Worm (Caenorhabditis elegans): ENCODE data around the gene Y57G7A.1.

Y57G7A.1 gene

DNA sequence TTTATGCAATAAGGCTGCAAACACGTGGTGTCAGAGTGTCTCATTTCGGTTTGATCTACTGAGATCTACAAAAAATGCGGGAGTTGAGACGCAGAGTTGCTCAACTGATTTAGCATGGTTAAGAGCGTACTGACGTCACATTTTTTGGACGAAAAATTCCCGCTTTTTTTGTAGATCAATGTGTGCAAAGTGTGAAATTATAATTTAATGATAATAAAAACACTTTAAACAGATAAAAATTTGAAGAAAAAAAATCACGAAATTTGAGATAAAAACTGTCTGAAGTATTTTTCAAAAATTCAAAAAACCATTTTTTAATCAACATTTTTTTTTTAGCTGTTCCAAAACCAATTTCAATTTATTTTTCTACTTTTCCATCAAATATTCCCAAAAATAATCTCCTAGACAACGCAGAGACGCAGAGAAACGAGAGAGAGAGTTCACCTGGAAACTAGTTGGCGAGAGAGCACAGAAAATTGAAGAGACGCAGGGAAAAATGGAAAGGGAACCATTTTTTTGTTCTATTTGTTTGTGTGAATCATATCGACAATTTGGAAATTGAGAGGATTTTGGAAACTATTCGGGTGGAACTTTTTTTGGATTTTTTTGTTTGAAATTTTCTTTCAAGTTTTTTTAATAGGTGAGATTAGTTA is 1.1 kb upstream of the Y57G7A.1 start:
- TF ChIP-seq ama-1 (optimal IDR thresholded peaks at IDR 0.05) (no peak), zip-5 (tag; optimal IDR thresholded peaks at IDR 0.05) (no peak), nhr-232 (tag; optimal IDR thresholded peaks at IDR 0.05) (no peak)

ce11 chrII:1297697-1298093 is 574 bp upstream of the Y57G7A.1 start:
- TF ChIP-seq elt-2 (tag; optimal IDR thresholded peaks at IDR 0.05) = peak; percentile 56
- TF ChIP-seq pha-4 (tag; optimal IDR thresholded peaks at IDR 0.05) = no peak
- no peak for TF ChIP-seq che-1 (tag; optimal IDR thresholded peaks at IDR 0.05)
- no peak for TF ChIP-seq lim-6 (tag; optimal IDR thresholded peaks at IDR 0.05)
- no peak for TF ChIP-seq ets-4 (tag; optimal IDR thresholded peaks at IDR 0.05)
- TF ChIP-seq nhr-11 (tag; optimal IDR thresholded peaks at IDR 0.05) = no peak
- no peak for TF ChIP-seq eyg-1 (tag; optimal IDR thresholded peaks at IDR 0.05)
- TF ChIP-seq lin-11 (tag; optimal IDR thresholded peaks at IDR 0.05) = no peak

DNA sequence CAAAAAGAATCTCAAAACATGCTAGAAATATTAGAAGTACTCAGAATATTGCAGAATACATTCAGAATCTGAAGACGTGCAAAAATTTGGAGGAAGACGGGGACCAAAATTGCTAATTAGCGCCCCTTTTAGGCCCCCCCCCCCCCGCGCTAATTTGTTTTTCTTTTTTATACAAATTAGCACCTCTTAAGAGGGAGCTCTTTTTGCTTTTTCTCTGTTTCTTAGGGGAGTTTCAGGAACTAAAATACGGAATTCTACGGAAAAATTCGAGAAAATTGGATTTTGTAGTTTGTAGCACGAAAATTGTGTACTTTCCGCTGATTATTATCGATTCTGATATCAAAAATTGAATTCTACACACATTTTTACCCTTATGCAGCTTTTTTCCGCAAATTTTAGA is 3.3 kb downstream of the Y57G7A.1 start, which contains the start of gene glb-31:
Gene glb-31, minus strand, starts transcription at position 101 of the 400 bp plus-strand sequence.
- TF ChIP-seq ceh-22 (tag; optimal IDR thresholded peaks at IDR 0.05) (no peak), T23F11.4 (GFP tag; optimal IDR thresholded peaks at IDR 0.05) (no peak), ceh-30 (tag; optimal IDR thresholded peaks at IDR 0.05) (no peak), nhr-11 (tag; optimal IDR thresholded peaks at IDR 0.05) (no peak), ref-2 (tag; optimal IDR thresholded peaks at IDR 0.05) (no peak), gmeb-2 (tag; optimal IDR thresholded peaks at IDR 0.05) (no peak), pax-1 (tag; optimal IDR thresholded peaks at IDR 0.05) (no peak), fkh-10 (GFP tag; optimal IDR thresholded peaks at IDR 0.05) (no peak), hlh-15 (tag; optimal IDR thresholded peaks at IDR 0.05) (no peak), pha-4 (tag; optimal IDR thresholded peaks at IDR 0.05) (no peak), ttx-3 (tag; optimal IDR thresholded peaks at IDR 0.05) (no peak), madf-2 (tag; optimal IDR thresholded peaks at IDR 0.05) (no peak), sox-4 (tag; optimal IDR thresholded peaks at IDR 0.05) (no peak), ets-4 (tag; optimal IDR thresholded peaks at IDR 0.05) (no peak), pqm-1 (tag; optimal IDR thresholded peaks at IDR 0.05) (no peak), unc-55 (GFP tag; optimal IDR thresholded peaks at IDR 0.05) (no peak), ceh-14 (tag; optimal IDR thresholded peaks at IDR 0.05) (no peak), ceh-24 (tag; optimal IDR thresholded peaks at IDR 0.05) (no peak)

- TF ChIP-seq eyg-1 (tag; optimal IDR thresholded peaks at IDR 0.05) (no peak), hlh-6 (tag; optimal IDR thresholded peaks at IDR 0.05) (no peak), tbx-2 (tag; optimal IDR thresholded peaks at IDR 0.05) (no peak), pha-2 (tag; optimal IDR thresholded peaks at IDR 0.05) (no peak), che-1 (tag; optimal IDR thresholded peaks at IDR 0.05) (no peak)
Measured at ce11 chrII:1306036-1306435, 7.8 kb downstream of the Y57G7A.1 start, which contains the start of gene emc-2. Gene emc-2, minus strand, starts transcription at chrII:1306136.

DNA sequence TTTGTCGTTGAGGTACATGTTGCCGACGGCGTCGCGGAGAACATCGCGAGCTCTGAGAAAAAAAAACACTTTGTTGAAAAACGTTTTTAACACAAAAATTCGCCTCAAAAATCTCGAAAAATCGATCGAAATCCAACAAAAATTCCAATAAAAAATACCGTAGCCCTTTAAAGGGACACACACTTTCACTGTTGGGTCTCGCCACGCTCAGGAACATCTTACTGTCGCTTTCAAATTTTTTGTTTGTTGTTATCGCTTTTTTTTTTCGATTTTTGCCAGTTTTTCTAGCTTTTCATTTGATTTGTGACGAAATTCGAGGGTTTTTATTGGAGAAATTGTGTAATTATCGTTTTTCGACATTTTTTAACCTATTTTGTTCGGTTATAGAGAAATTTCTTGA is 8.3 kb downstream of the Y57G7A.1 start:
- TF ChIP-seq hlh-30 (tag; optimal IDR thresholded peaks at IDR 0.05; ENCODE audit: insufficient read depth) (no peak), K09A11.1 (tag; optimal IDR thresholded peaks at IDR 0.05; ENCODE audit: insufficient read depth) (no peak), ceh-31 (tag; optimal IDR thresholded peaks at IDR 0.05) (no peak), odd-2 (tag; optimal IDR thresholded peaks at IDR 0.05) (no peak), F13H6.1 (tag; optimal IDR thresholded peaks at IDR 0.05) (no peak), che-1 (tag; optimal IDR thresholded peaks at IDR 0.05) (no peak), unc-86 (tag; optimal IDR thresholded peaks at IDR 0.05) (no peak), ceh-48 (tag; optimal IDR thresholded peaks at IDR 0.05) (no peak), hlh-15 (tag; optimal IDR thresholded peaks at IDR 0.05) (no peak), syd-9 (tag; optimal IDR thresholded peaks at IDR 0.05) (no peak), T23F11.4 (GFP tag; optimal IDR thresholded peaks at IDR 0.05) (no peak), ceh-6 (GFP tag; optimal IDR thresholded peaks at IDR 0.05) (no peak), elt-4 (tag; optimal IDR thresholded peaks at IDR 0.05) (no peak), hlh-8 (tag; optimal IDR thresholded peaks at IDR 0.05) (no peak), pat-9 (tag; optimal IDR thresholded peaks at IDR 0.05) (no peak), zip-5 (tag; optimal IDR thresholded peaks at IDR 0.05) (no peak), sox-2 (GFP tag; IDR thresholded peaks at IDR 0.05) (no peak), nhr-232 (tag; optimal IDR thresholded peaks at IDR 0.05) (no peak), ztf-16 (tag; optimal IDR thresholded peaks at IDR 0.05) (no peak)
